Fruit fly (Drosophila melanogaster) whole organism, pupa: ENCODE data around the gene Trf5.

ENCODE experiments used
- CG12605 ChIP-seq: fragments of 200-800 bp; sonication (Bioruptor generic); IDR thresholded peaks from 2 replicates; pipeline ENCODE4 v1.3.6; 2022; ENCODE audit warnings: missing biosample characterization, missing genetic modification characterization
- CG15710 ChIP-seq: fragments of 200-800 bp; sonication (Bioruptor generic); optimal IDR thresholded peaks from 2 replicates; lab custom pipeline; 2018; ENCODE audit warnings: missing biosample characterization, mild to moderate bottlenecking, missing genetic modification characterization, moderate library complexity
- CG17806 ChIP-seq: fragments of 200-800 bp; sonication (Bioruptor generic); optimal IDR thresholded peaks from 2 replicates; lab custom pipeline; 2018; ENCODE audit warnings: missing biosample characterization, mild to moderate bottlenecking, missing genetic modification characterization, moderate library complexity
- CG32121 ChIP-seq: fragments of 200-800 bp; sonication (Bioruptor generic); IDR thresholded peaks from 2 replicates; pipeline ENCODE4 v1.3.6; 2022; ENCODE audit warnings: missing biosample characterization, missing genetic modification characterization
- CG8159 ChIP-seq: fragments of 200-800 bp; sonication (Bioruptor generic); optimal IDR thresholded peaks from 3 replicates; lab custom pipeline; 2018; ENCODE audit warnings: missing biosample characterization, mild to moderate bottlenecking, missing genetic modification characterization, moderate library complexity
- Ets98B ChIP-seq: fragments of 200-800 bp; sonication (Bioruptor generic); IDR thresholded peaks from 2 replicates; pipeline ENCODE4 v1.3.6; 2022; ENCODE audit warnings: missing biosample characterization, missing genetic modification characterization
- Pif1B ChIP-seq: fragments of 200-800 bp; sonication (Bioruptor generic); optimal IDR thresholded peaks from 3 replicates; lab custom pipeline; 2016; ENCODE audit warnings: missing biosample characterization, missing genetic modification characterization
- Snoo ChIP-seq: fragments of 200-800 bp; sonication (Bioruptor generic); optimal IDR thresholded peaks from 3 replicates; lab custom pipeline; 2017; ENCODE audit warnings: missing biosample characterization, mild to moderate bottlenecking, missing genetic modification characterization, inconsistent platforms
- gl ChIP-seq: fragments of 200-800 bp; sonication (Bioruptor generic); optimal IDR thresholded peaks from 2 replicates; lab custom pipeline; 2018; ENCODE audit warnings: missing biosample characterization, mild to moderate bottlenecking, missing genetic modification characterization
- rn ChIP-seq: fragments of 200-800 bp; sonication (Bioruptor generic); IDR thresholded peaks from 2 replicates; pipeline ENCODE4 v1.3.6; 2022; ENCODE audit warnings: missing biosample characterization, missing genetic modification characterization

DNA sequence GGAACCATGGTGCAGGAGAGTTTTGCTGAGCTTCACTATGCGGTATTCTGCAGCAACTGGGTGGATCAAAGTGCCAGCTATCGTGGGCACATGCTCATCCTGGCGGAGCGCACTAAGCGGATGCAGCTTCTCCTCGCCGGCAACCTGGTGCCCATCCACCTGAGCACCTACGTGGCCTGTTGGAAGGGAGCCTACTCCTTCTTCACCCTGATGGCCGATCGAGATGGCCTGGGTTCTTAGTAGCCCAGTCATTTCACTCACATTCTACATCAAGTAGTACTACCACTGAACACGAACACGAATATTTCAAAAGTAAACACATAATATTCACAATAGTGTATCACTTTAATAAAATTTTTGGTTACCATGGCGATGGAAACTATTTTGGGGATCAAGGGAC is 41.1 kb downstream of the Trf5 start, which contains the start of gene Prosbeta4R2:
- TF ChIP-seq Pif1B (GFP tag; lab: Kevin White, UChicago) (no peak), Snoo (tag; lab: Kevin White, UChicago) (no peak), CG17806 (no peak), CG32121 (GFP tag; lab: Robert Waterston, UW) (no peak), rn (GFP tag; lab: Robert Waterston, UW) (no peak), Ets98B (GFP tag; lab: Robert Waterston, UW) (no peak), gl (tag; lab: Kevin White, UChicago) (no peak), CG15710 (tag; lab: Kevin White, UChicago) (no peak), CG12605 (GFP tag; lab: Robert Waterston, UW) (no peak), CG8159 (tag; lab: Kevin White, UChicago) (no peak)
